Worm (Caenorhabditis elegans): ENCODE measurements around the gene Y69E1A.3.

The Y69E1A.3 gene

ce11 chrIV:10935336-10935735 is 16.8 kb upstream of the Y69E1A.3 start (continued):
- TF ChIP-seq daf-12 (tag; optimal IDR thresholded peaks at IDR 0.05) (no peak), lsy-2 (tag; optimal IDR thresholded peaks at IDR 0.05) (peak; percentile 85 to 90), unc-39 (tag; optimal IDR thresholded peaks at IDR 0.05) (no peak), daf-19 (GFP tag; conservative IDR thresholded peaks at IDR 0.05) (no peak), zip-2 (tag; optimal IDR thresholded peaks at IDR 0.05) (no peak), F44E2.7 (GFP tag; IDR thresholded peaks at IDR 0.05) (no peak), snpc-4 (tag; optimal IDR thresholded peaks at IDR 0.05) (no peak), F49E8.2 (tag; optimal IDR thresholded peaks at IDR 0.05; ENCODE audit: borderline replicate concordance) (no peak), egl-27 (tag; optimal IDR thresholded peaks at IDR 0.05) (no peak), snpc-1.2 (GFP tag; IDR thresholded peaks at IDR 0.05) (peak; percentile 33; the same call in 1 of the 2 replicates), sdz-12 (GFP tag; optimal IDR thresholded peaks at IDR 0.05) (no peak), tag-97 (GFP tag; IDR thresholded peaks at IDR 0.05) (no peak), vab-7 (GFP tag; IDR thresholded peaks at IDR 0.05) (peak; percentile 54), mes-2 (tag; optimal IDR thresholded peaks at IDR 0.05; ENCODE audit: poor library complexity, severe bottlenecking) (peak; percentile 75), nhr-42 (GFP tag; IDR thresholded peaks at IDR 0.05) (no peak), T26A8.4 (GFP tag; IDR thresholded peaks at IDR 0.05) (peak; percentile 50; the same call in 1 of the 2 replicates), dmd-6 (GFP tag; IDR thresholded peaks at IDR 0.05) (peak; percentile 88), mep-1 (tag; optimal IDR thresholded peaks at IDR 0.05) (peak; percentile 90), ceh-20 (GFP tag; IDR thresholded peaks at IDR 0.05) (peak; percentile 91), ztf-11 (tag; optimal IDR thresholded peaks at IDR 0.05) (no peak), lin-29 (GFP tag; IDR thresholded peaks at IDR 0.05) (no peak), spr-3 (GFP tag; optimal IDR thresholded peaks at IDR 0.05) (no peak), ceh-44 (GFP tag; IDR thresholded peaks at IDR 0.05) (no peak; the same call in 1 of the 2 replicates), nhr-102 (tag; optimal IDR thresholded peaks at IDR 0.05) (peak; percentile 43), ceh-28 (tag; optimal IDR thresholded peaks at IDR 0.05) (peak; percentile 59), duxl-1 (tag; optimal IDR thresholded peaks at IDR 0.05; ENCODE audit: poor library complexity) (no peak), unc-130 (GFP tag; optimal IDR thresholded peaks at IDR 0.05) (no peak), dmd-9 (GFP tag; IDR thresholded peaks at IDR 0.05) (no peak), lir-3 (tag; optimal IDR thresholded peaks at IDR 0.05) (no peak)

DNA sequence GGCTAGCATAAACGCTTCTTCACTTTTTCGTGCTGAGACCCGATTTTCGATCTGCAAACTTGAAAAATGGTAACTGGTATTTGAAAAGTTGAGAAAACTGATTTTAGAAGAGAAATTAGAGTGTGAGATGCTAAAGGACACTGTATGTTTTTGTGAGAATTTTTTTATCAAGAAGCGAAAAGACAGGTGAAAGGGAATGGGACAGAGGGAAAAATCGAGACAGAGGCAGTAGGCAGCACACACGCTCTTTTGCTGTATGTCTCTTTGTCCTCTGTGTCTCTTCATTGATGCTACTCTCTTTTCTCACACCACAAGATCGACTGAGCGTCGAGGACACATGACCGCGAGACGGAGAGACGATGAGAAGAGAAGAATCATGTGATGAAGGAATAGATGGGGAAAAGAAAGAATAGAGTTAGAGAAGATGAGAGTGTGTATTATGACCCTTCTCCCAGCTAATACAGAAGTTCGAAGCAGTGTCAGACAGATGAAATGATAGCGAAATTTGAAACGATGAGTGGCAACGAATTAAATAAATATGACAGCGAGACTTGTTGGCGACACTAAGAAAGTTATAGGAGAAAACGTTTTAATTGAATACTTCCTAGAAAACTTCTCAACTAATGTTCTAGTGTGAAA is 16.1 kb upstream of the Y69E1A.3 start, which contains the start of gene lgg-2:
TSS of gene lgg-2 (minus strand) at position 51 of the 639 bp plus-strand sequence.
- TF ChIP-seq lin-38 (GFP tag; IDR thresholded peaks at IDR 0.05) (peak; percentile 73), arid-1 (GFP tag; conservative IDR thresholded peaks at IDR 0.05) (peak; percentile 69; the same call in 1 of the 2 replicates), hif-1 (tag; optimal IDR thresholded peaks at IDR 0.05) (peak; percentile 24 to 77), attf-4 (tag; optimal IDR thresholded peaks at IDR 0.05) (peak; percentile 65), spr-1 (tag; optimal IDR thresholded peaks at IDR 0.05) (peak; percentile 82), daf-19 (GFP tag; conservative IDR thresholded peaks at IDR 0.05) (no peak), php-3 (GFP tag; IDR thresholded peaks at IDR 0.05) (0 out of 2 replicates have a peak, but pooled peaks have one; percentile 55), D1046.2 (GFP tag; IDR thresholded peaks at IDR 0.05) (no peak), ZK546.5 (tag; optimal IDR thresholded peaks at IDR 0.05) (no peak), dmd-8 (GFP tag; IDR thresholded peaks at IDR 0.05) (no peak), fkh-10 (GFP tag; optimal IDR thresholded peaks at IDR 0.05) (peak; percentile 47), ces-1 (GFP tag; optimal IDR thresholded peaks at IDR 0.05) (no peak), rbr-2 (tag; optimal IDR thresholded peaks at IDR 0.05) (no peak), zfp-2 (tag; optimal IDR thresholded peaks at IDR 0.05) (peak; percentile 39), T26A8.4 (GFP tag; IDR thresholded peaks at IDR 0.05) (peak; percentile 87), lin-13 (GFP tag; optimal IDR thresholded peaks at IDR 0.05) (peak; percentile 89), ceh-62 (tag; optimal IDR thresholded peaks at IDR 0.05) (no peak), nhr-77 (tag; optimal IDR thresholded peaks at IDR 0.05) (peak; percentile 88), lim-7 (GFP tag; IDR thresholded peaks at IDR 0.05) (no peak), zip-11 (GFP tag; IDR thresholded peaks at IDR 0.05) (no peak), madf-5 (GFP tag; IDR thresholded peaks at IDR 0.05) (no peak), Y5F2A.4 (GFP tag; optimal IDR thresholded peaks at IDR 0.05) (peak; percentile 12), F37D6.2 (tag; optimal IDR thresholded peaks at IDR 0.05) (peak; percentile 80), lin-1 (GFP tag; IDR thresholded peaks at IDR 0.05) (peak; percentile 91)

All from whole organism, L4 larva.